Fruit fly (Drosophila melanogaster) whole organism, adult: ENCODE data around the gene C3G.

ENCODE experiments used
- CG14711 ChIP-seq: fragments of 200-800 bp; sonication (Bioruptor generic); optimal IDR thresholded peaks from 2 replicates; lab custom pipeline; 2018; ENCODE audit warnings: missing biosample characterization, mild to moderate bottlenecking, missing genetic modification characterization, moderate library complexity
- CG5204 ChIP-seq: fragments of 200-800 bp; sonication (Bioruptor generic); optimal IDR thresholded peaks from 2 replicates; lab custom pipeline; 2016; ENCODE audit warnings: missing biosample characterization, missing genetic modification characterization
- Clk ChIP-seq: fragments of 200-800 bp; sonication (Bioruptor generic); optimal IDR thresholded peaks from 2 replicates; lab custom pipeline; 2017; ENCODE audit warnings: missing biosample characterization, missing genetic modification characterization
- Mnt ChIP-seq: fragments of 200-800 bp; sonication (Bioruptor generic); optimal IDR thresholded peaks from 2 replicates; lab custom pipeline; 2016; ENCODE audit warnings: missing biosample characterization, mild to moderate bottlenecking, missing genetic modification characterization
- bab1 ChIP-seq: fragments of 200-800 bp; sonication (Bioruptor generic); optimal IDR thresholded peaks from 3 replicates; lab custom pipeline; 2019; ENCODE audit warnings: missing biosample characterization, mild to moderate bottlenecking, missing genetic modification characterization, moderate library complexity
- cnc ChIP-seq, 2 experiments: fragments of >200 bp; optimal IDR thresholded peaks; 2 replicates each; lab custom pipeline; 2017
- pad ChIP-seq: fragments of 200-800 bp; sonication (Bioruptor generic); optimal IDR thresholded peaks from 3 replicates; lab custom pipeline; 2017; ENCODE audit warnings: missing biosample characterization, missing genetic modification characterization, mild to moderate bottlenecking, moderate library complexity, missing genetic modification reagents
- tj ChIP-seq: fragments of 200-800 bp; sonication (Bioruptor generic); optimal IDR thresholded peaks from 3 replicates; lab custom pipeline; 2017; ENCODE audit warnings: missing biosample characterization, mild to moderate bottlenecking, missing genetic modification characterization, moderate library complexity
- toe ChIP-seq: fragments of 200-800 bp; sonication (Bioruptor generic); optimal IDR thresholded peaks from 2 replicates; lab custom pipeline; 2016; ENCODE audit warnings: missing biosample characterization, missing genetic modification characterization

- TF ChIP-seq toe (GFP tag; lab: Kevin White, UChicago): no peak
- no peak for TF ChIP-seq Clk
- no peak for TF ChIP-seq tj (GFP tag; lab: Kevin White, UChicago)
- no peak for TF ChIP-seq cnc (optimal IDR thresholded peaks at IDR 0.05; lab: Kevin White, UChicago)
- TF ChIP-seq CG5204 (GFP tag; lab: Kevin White, UChicago): no peak
- peak; percentile 68 for TF ChIP-seq CG14711
- no peak for TF ChIP-seq Mnt (GFP tag; lab: Kevin White, UChicago)
- peak; percentile 68 for TF ChIP-seq bab1 (GFP tag; lab: Kevin White, UChicago)
- no peak for TF ChIP-seq pad (GFP tag; lab: Kevin White, UChicago)
Measured at dm6 chrX:6794190-6794589, 9.2 kb downstream of the C3G start.
